Worm (Caenorhabditis elegans): ENCODE measurements around the gene Y110A2AL.2.

DNA sequence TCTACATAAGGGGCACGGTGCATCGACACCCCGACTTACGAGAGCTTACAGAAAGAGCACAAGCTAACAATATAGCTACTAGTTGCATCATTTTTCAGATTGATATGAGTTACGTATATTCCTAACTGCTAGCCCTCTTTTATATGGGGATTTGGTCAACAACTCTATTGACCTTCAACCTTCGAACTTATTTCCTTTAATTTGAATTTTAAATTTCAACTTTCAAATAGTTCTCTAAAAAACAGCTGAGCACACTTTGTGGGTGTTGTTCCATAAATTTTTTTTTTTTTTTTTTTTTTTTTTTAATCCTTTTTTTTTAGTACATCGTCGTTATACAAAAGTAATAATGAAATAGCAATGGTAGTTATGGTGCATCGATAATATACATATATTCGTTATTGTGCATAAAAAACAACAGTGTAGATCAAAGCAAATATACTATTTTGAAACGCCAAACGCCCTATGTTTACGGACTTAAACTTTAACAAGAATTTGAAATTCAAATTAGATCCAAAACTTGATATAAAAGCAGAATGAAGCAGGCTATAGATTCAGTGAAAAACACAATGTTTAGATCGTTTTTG lies 1.2 kb upstream of the Y110A2AL.2 start, which contains the start of the genes Y110A2AL.9 and Y110A2AL.3:
- TF ChIP-seq pag-3 (tag; optimal IDR thresholded peaks at IDR 0.05; ENCODE audit: borderline replicate concordance), result no peak
- no peak for TF ChIP-seq dve-1 (tag; optimal IDR thresholded peaks at IDR 0.05)
- no peak for TF ChIP-seq fax-1 (tag; optimal IDR thresholded peaks at IDR 0.05)
- no peak for TF ChIP-seq nhr-11 (tag; optimal IDR thresholded peaks at IDR 0.05)
- TF ChIP-seq unc-55 (GFP tag; optimal IDR thresholded peaks at IDR 0.05), result no peak
- TF ChIP-seq ceh-45 (GFP tag; IDR thresholded peaks at IDR 0.05), result no peak
- TF ChIP-seq fkh-10 (GFP tag; optimal IDR thresholded peaks at IDR 0.05), result no peak
- no peak for TF ChIP-seq F13H6.1 (tag; optimal IDR thresholded peaks at IDR 0.05)
- TF ChIP-seq ceh-9 (tag; optimal IDR thresholded peaks at IDR 0.05), result no peak
- no peak for TF ChIP-seq hlh-30 (tag; optimal IDR thresholded peaks at IDR 0.05; ENCODE audit: insufficient read depth)

Data from whole organism, late embryonic.